Worm (Caenorhabditis elegans) whole organism, L3 larva: ENCODE results near the gene B0034.5.

Experiments used
- ama-1 ChIP-seq: fragments of 150-350 bp; optimal IDR thresholded peaks from 2 replicates; lab custom pipeline; 2018
- fos-1 ChIP-seq: fragments of 150-350 bp; optimal IDR thresholded peaks from 2 replicates; lab custom pipeline; 2014; ENCODE audit warnings: missing biosample characterization, missing genetic modification characterization
- pqm-1 ChIP-seq: fragments of 150-350 bp; optimal IDR thresholded peaks from 2 replicates; lab custom pipeline; 2017; ENCODE audit warnings: missing biosample characterization, missing genetic modification characterization, inconsistent platforms

ce11 chrII:5962343-5962742, 12.4 kb downstream of the B0034.5 start:
- TF ChIP-seq fos-1 (tag; lab: Kevin White, UChicago) (no peak), pqm-1 (no peak), ama-1 (no peak)
